Fruit fly (Drosophila melanogaster) whole organism, embryonic: Measurements from ENCODE around the gene Arl5.

Source experiments
- Aef1 ChIP-seq: fragments of 200-800 bp; sonication (Bioruptor generic); IDR thresholded peaks from 3 replicates; pipeline ENCODE4 v1.3.6; 2022; ENCODE audit warnings: missing biosample characterization, missing genetic modification characterization
- Atf6 ChIP-seq: fragments of 200-800 bp; sonication (Bioruptor generic); IDR thresholded peaks from 2 replicates; pipeline ENCODE4 v1.3.6; 2022; ENCODE audit warnings: missing biosample characterization, missing genetic modification characterization
- C15 ChIP-seq: fragments of 200-800 bp; sonication (Bioruptor generic); IDR thresholded peaks from 3 replicates; pipeline ENCODE4 v1.3.6; 2022; ENCODE audit warnings: missing biosample characterization, missing genetic modification characterization
- CG11093 ChIP-seq: fragments of 200-800 bp; sonication (Bioruptor generic); IDR thresholded peaks from 3 replicates; pipeline ENCODE4 v1.3.6; 2022; ENCODE audit warnings: missing biosample characterization, missing genetic modification characterization
- CG11247 ChIP-seq: fragments of 200-800 bp; sonication (Bioruptor generic); IDR thresholded peaks from 2 replicates; pipeline ENCODE4 v1.3.6; 2022; ENCODE audit warnings: missing biosample characterization, missing genetic modification characterization
- CG11456 ChIP-seq: fragments of 200-800 bp; sonication (Bioruptor generic); IDR thresholded peaks from 3 replicates; pipeline ENCODE4 v1.3.6; 2022; ENCODE audit warnings: missing biosample characterization, missing genetic modification characterization
- CG11695 ChIP-seq: fragments of 200-800 bp; sonication (Bioruptor generic); IDR thresholded peaks from 3 replicates; pipeline ENCODE4 v1.3.6; 2022; ENCODE audit warnings: missing biosample characterization, missing genetic modification characterization
- CG13287 ChIP-seq: fragments of 200-800 bp; sonication (Bioruptor generic); IDR thresholded peaks from 2 replicates; pipeline ENCODE4 v1.3.6; 2022; ENCODE audit warnings: missing biosample characterization, missing genetic modification characterization; ENCODE audit not compliant: partially characterized antibody
- CG14050 ChIP-seq: fragments of 200-800 bp; sonication (Bioruptor generic); IDR thresholded peaks from 3 replicates; pipeline ENCODE4 v1.3.6; 2022; ENCODE audit warnings: missing biosample characterization, missing genetic modification characterization
- CG1647 ChIP-seq: fragments of 200-800 bp; sonication (Bioruptor generic); optimal IDR thresholded peaks from 3 replicates; lab custom pipeline; 2016; ENCODE audit warnings: missing biosample characterization, missing genetic modification characterization
- CG16813 ChIP-seq: fragments of 200-800 bp; sonication (Bioruptor generic); IDR thresholded peaks from 3 replicates; pipeline ENCODE4 v1.3.6; 2022; ENCODE audit warnings: missing biosample characterization, missing genetic modification characterization; ENCODE audit not compliant: partially characterized antibody
- CG18262 ChIP-seq: fragments of 200-800 bp; optimal IDR thresholded peaks from 3 replicates; lab custom pipeline; 2019; ENCODE audit warnings: missing biosample characterization, mild to moderate bottlenecking, missing genetic modification characterization, moderate library complexity
- CG2889 ChIP-seq: fragments of 200-800 bp; sonication (Bioruptor generic); IDR thresholded peaks from 3 replicates; pipeline ENCODE4 v1.3.6; 2022; ENCODE audit warnings: missing biosample characterization, missing genetic modification characterization
- CG31388 ChIP-seq: fragments of 200-800 bp; sonication (Bioruptor generic); optimal IDR thresholded peaks from 2 replicates; lab custom pipeline; 2016; ENCODE audit warnings: missing biosample characterization, missing genetic modification characterization
- CG6689 ChIP-seq: fragments of 200-800 bp; sonication (Bioruptor generic); IDR thresholded peaks from 2 replicates; pipeline ENCODE4 v1.3.6; 2022; ENCODE audit warnings: missing biosample characterization, missing genetic modification characterization
- CG8924 ChIP-seq: fragments of 200-800 bp; optimal IDR thresholded peaks from 3 replicates; lab custom pipeline; 2019; ENCODE audit warnings: missing biosample characterization, mild to moderate bottlenecking, missing genetic modification characterization, moderate library complexity
- Camta ChIP-seq: fragments of 200-800 bp; sonication (Bioruptor generic); optimal IDR thresholded peaks from 2 replicates; lab custom pipeline; 2016; ENCODE audit warnings: missing biosample characterization, missing genetic modification characterization
- Dfd ChIP-seq, 2 experiments: fragments of >200 bp; optimal IDR thresholded peaks; 2 replicates each; lab custom pipeline; 2017; ENCODE audit warnings: missing biosample characterization in 2 of 2, missing genetic modification characterization in 2 of 2
- Drgx ChIP-seq: fragments of 200-800 bp; sonication (Bioruptor generic); IDR thresholded peaks from 2 replicates; pipeline ENCODE4 v1.3.6; 2022; ENCODE audit warnings: missing biosample characterization, missing genetic modification characterization
- GATAe ChIP-seq: fragments of 200-800 bp; sonication (Bioruptor generic); conservative IDR thresholded peaks from 2 replicates; pipeline ENCODE4 v1.3.6; 2022; ENCODE audit warnings: missing biosample characterization, missing genetic modification characterization
- HLH4C ChIP-seq: fragments of 200-800 bp; sonication (Bioruptor generic); IDR thresholded peaks from 3 replicates; pipeline ENCODE4 v1.3.6; 2022; ENCODE audit warnings: missing biosample characterization, missing genetic modification characterization; ENCODE audit not compliant: partially characterized antibody
- Hey ChIP-seq: fragments of 200-800 bp; sonication (Bioruptor generic); optimal IDR thresholded peaks from 3 replicates; lab custom pipeline; 2018; ENCODE audit warnings: missing biosample characterization, mild to moderate bottlenecking, missing genetic modification characterization
- MTF-1 ChIP-seq: fragments of 200-800 bp; sonication (Bioruptor generic); optimal IDR thresholded peaks from 2 replicates; lab custom pipeline; 2018; ENCODE audit warnings: missing biosample characterization, mild to moderate bottlenecking, missing genetic modification characterization, borderline replicate concordance
- Med ChIP-seq: fragments of 200-800 bp; sonication (Bioruptor generic); peaks from one replicate; lab custom pipeline; 2016; ENCODE audit warnings: missing biosample characterization, missing genetic modification characterization, mild to moderate bottlenecking, inconsistent platforms, moderate library complexity
- NC2α ChIP-seq: fragments of 200-800 bp; sonication (Bioruptor generic); optimal IDR thresholded peaks from 2 replicates; lab custom pipeline; 2016; ENCODE audit warnings: missing biosample characterization, missing genetic modification characterization
- Pdp1 ChIP-seq, 2 experiments: fragments of 200-800 bp; sonication (Bioruptor generic); optimal IDR thresholded peaks; 3 replicates each; lab custom pipeline; 2016; ENCODE audit warnings: missing biosample characterization in 2 of 2, missing genetic modification characterization in 2 of 2, mild to moderate bottlenecking in 1 of 2, moderate library complexity in 1 of 2
- Stat92E ChIP-seq, 3 experiments: fragments of >200 bp in 2 of 3; fragments of 200-800 bp in 1 of 3; sonication (Bioruptor generic) in 1 of 3; optimal IDR thresholded peaks; 2 replicates each; lab custom pipeline; 2017 to 2019; ENCODE audit warnings: missing biosample characterization in 3 of 3, missing genetic modification characterization in 3 of 3, mild to moderate bottlenecking in 1 of 3, moderate library complexity in 1 of 3
- Trl ChIP-seq, 3 experiments: fragments of >200 bp in 2 of 3; fragments of 200-800 bp in 1 of 3; sonication (Bioruptor generic) in 1 of 3; optimal IDR thresholded peaks; 2 replicates in 1 of 3; 3 replicates in 2 of 3; lab custom pipeline; 2016 to 2017; ENCODE audit warnings: missing biosample characterization in 1 of 3, missing genetic modification characterization in 1 of 3
- Vsx1 ChIP-seq: fragments of 200-800 bp; sonication (Bioruptor generic); optimal IDR thresholded peaks from 2 replicates; lab custom pipeline; 2017; ENCODE audit warnings: missing biosample characterization, mild to moderate bottlenecking, missing genetic modification characterization, missing genetic modification reagents
- cato ChIP-seq: fragments of 200-800 bp; sonication (Bioruptor generic); optimal IDR thresholded peaks from 2 replicates; lab custom pipeline; 2016; ENCODE audit warnings: missing biosample characterization, missing genetic modification characterization, borderline replicate concordance
- ci ChIP-seq: fragments of 200-800 bp; sonication (Bioruptor generic); IDR thresholded peaks from 3 replicates; pipeline ENCODE4 v1.3.6; 2022; ENCODE audit warnings: missing biosample characterization, missing genetic modification characterization
- da ChIP-seq: fragments of 200-800 bp; sonication (Bioruptor generic); optimal IDR thresholded peaks from 2 replicates; lab custom pipeline; 2016; ENCODE audit warnings: missing biosample characterization, missing genetic modification characterization
- esg ChIP-seq: fragments of 200-800 bp; sonication (Bioruptor generic); conservative IDR thresholded peaks from 2 replicates; pipeline ENCODE4 v1.3.6; 2022; ENCODE audit warnings: missing biosample characterization, missing genetic modification characterization
- fd96Cb ChIP-seq: fragments of 200-800 bp; sonication (Bioruptor generic); optimal IDR thresholded peaks from 2 replicates; lab custom pipeline; 2018; ENCODE audit warnings: missing biosample characterization, mild to moderate bottlenecking, missing genetic modification characterization, moderate library complexity
- grn ChIP-seq: fragments of 200-800 bp; sonication (Bioruptor generic); optimal IDR thresholded peaks from 3 replicates; lab custom pipeline; 2017; ENCODE audit warnings: missing biosample characterization, missing genetic modification characterization
- jing ChIP-seq: fragments of 200-800 bp; sonication (Bioruptor generic); optimal IDR thresholded peaks from 2 replicates; lab custom pipeline; 2018; ENCODE audit warnings: missing biosample characterization, mild to moderate bottlenecking, missing genetic modification characterization
- lilli ChIP-seq: fragments of 200-800 bp; sonication (Bioruptor generic); optimal IDR thresholded peaks from 3 replicates; lab custom pipeline; 2016; ENCODE audit warnings: missing biosample characterization, missing genetic modification characterization
- nmo ChIP-seq: fragments of 200-800 bp; sonication (Bioruptor generic); optimal IDR thresholded peaks from 2 replicates; lab custom pipeline; 2018; ENCODE audit warnings: missing biosample characterization, mild to moderate bottlenecking, missing genetic modification characterization, moderate library complexity
- pan ChIP-seq, 4 experiments: fragments of >200 bp in 3 of 4; fragments of 200-800 bp in 1 of 4; sonication (Bioruptor generic) in 1 of 4; optimal IDR thresholded peaks in 3 of 4; IDR thresholded peaks in 1 of 4; 2 replicates each; pipeline versions ENCODE4 v1.3.6 to Lab custom; 2017 to 2022; ENCODE audit warnings: missing biosample characterization in 2 of 4, missing genetic modification characterization in 2 of 4, mixed read lengths in 1 of 4
- pb ChIP-seq: fragments of 200-800 bp; sonication (Bioruptor generic); optimal IDR thresholded peaks from 3 replicates; lab custom pipeline; 2016; ENCODE audit warnings: missing biosample characterization, missing genetic modification characterization
- peb ChIP-seq: fragments of 200-800 bp; sonication (Bioruptor generic); IDR thresholded peaks from 2 replicates; pipeline ENCODE4 v1.3.6; 2022; ENCODE audit warnings: missing biosample characterization, missing genetic modification characterization
- schlank ChIP-seq: fragments of 200-800 bp; sonication (Bioruptor generic); optimal IDR thresholded peaks from 2 replicates; lab custom pipeline; 2018; ENCODE audit warnings: missing biosample characterization, mild to moderate bottlenecking, missing genetic modification characterization
- sens ChIP-seq: fragments of 200-800 bp; sonication (Bioruptor generic); peaks from one replicate; lab custom pipeline; 2016; ENCODE audit warnings: missing biosample characterization, missing genetic modification characterization
- seq ChIP-seq: fragments of 200-800 bp; sonication (Bioruptor generic); IDR thresholded peaks from 2 replicates; pipeline ENCODE4 v1.3.6; 2022; ENCODE audit warnings: missing biosample characterization, missing genetic modification characterization
- slou ChIP-seq: fragments of 200-800 bp; sonication (Bioruptor generic); optimal IDR thresholded peaks from 3 replicates; lab custom pipeline; 2016; ENCODE audit warnings: missing biosample characterization, missing genetic modification characterization
- sqz ChIP-seq: fragments of 200-800 bp; sonication (Bioruptor generic); optimal IDR thresholded peaks from 3 replicates; lab custom pipeline; 2018; ENCODE audit warnings: missing biosample characterization, mild to moderate bottlenecking, missing genetic modification characterization
- tup ChIP-seq: fragments of 200-800 bp; sonication (Bioruptor generic); optimal IDR thresholded peaks from 2 replicates; lab custom pipeline; 2016; ENCODE audit warnings: missing biosample characterization, mild to moderate bottlenecking, missing genetic modification characterization, moderate library complexity

The Arl5 gene

DNA sequence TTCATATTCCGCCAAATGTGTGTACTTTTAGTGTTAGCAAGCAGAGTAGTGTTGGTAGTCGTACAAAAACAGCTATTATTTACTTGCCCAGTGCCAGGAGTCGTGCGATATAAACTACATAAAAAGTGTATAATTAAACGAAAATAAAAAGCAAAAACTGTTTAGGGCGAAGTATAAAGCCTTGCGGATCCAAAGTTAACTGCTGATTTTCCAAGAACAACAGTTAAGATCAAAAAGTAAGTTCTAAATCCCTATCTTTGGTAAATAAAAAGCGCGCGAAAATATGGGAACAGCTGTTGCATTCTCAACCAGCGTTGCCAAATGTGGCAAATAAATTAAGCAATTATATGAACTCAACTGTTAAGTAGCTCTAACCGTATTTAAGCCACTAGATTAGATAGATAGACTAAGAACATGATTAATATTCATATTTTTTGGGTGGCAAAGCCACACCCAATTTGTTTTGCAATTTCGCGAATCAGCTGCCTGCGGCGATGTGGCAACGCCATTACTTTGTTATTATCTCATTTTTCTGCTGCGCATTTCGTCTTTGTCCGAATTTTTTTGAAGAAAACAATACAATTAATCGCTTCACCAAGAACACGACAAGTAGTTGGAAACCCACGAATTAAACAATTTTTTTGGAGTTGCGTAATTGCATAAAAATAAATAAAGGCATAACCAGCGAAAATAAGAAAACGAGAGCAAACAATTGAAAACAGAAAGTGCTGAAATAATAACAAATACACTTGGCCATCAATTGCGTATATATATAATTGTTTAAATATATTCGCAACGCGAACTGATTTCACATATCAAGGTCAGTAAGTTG is 40.8 kb upstream of the Arl5 start, which contains the start of the genes Prim1 and CG7083 (continued):
- TF ChIP-seq CG11247 (GFP tag; lab: Robert Waterston, UW) (no peak), Camta (peak; percentile 74), pan (optimal IDR thresholded peaks at IDR 0.05; lab: Kevin White, UChicago) (no peak), pan (GFP tag; optimal IDR thresholded peaks at IDR 0.05 in 1 of 2, IDR thresholded peaks at IDR 0.05 in 1 of 2) (peak in 1 of 2 experiments; percentile 64), ci (GFP tag; lab: Robert Waterston, UW) (peak; percentile 60; the same call in 2 of the 3 replicates), Atf6 (GFP tag; lab: Robert Waterston, UW) (peak; percentile 34; the same call in 1 of the 2 replicates), Trl (optimal IDR thresholded peaks at IDR 0.05; lab: Kevin White, UChicago) (no peak), Trl (GFP tag; optimal IDR thresholded peaks at IDR 0.05; lab: Kevin White, UChicago) (peak; percentile 65), nmo (GFP tag; lab: Kevin White, UChicago) (peak; percentile 55), CG2889 (GFP tag; lab: Robert Waterston, UW) (no peak), CG11456 (GFP tag; lab: Robert Waterston, UW) (0 out of 3 replicates have a peak, but pooled peaks have one; percentile 8), CG1647 (GFP tag; lab: Kevin White, UChicago) (peak; percentile 25), fd96Cb (tag; lab: Kevin White, UChicago) (no peak), CG11093 (GFP tag; lab: Robert Waterston, UW) (no peak), schlank (no peak), HLH4C (GFP tag; lab: Robert Waterston, UW) (no peak), Stat92E (GFP tag; optimal IDR thresholded peaks at IDR 0.05; lab: Kevin White, UChicago) (no peak), CG13287 (GFP tag; lab: Robert Waterston, UW) (peak; percentile 43), CG8924 (tag; lab: Kevin White, UChicago) (peak; percentile 49), seq (GFP tag; lab: Robert Waterston, UW) (0 out of 2 replicates have a peak, but pooled peaks have one; percentile 27), CG18262 (tag; lab: Kevin White, UChicago) (peak; percentile 47), sqz (GFP tag; lab: Kevin White, UChicago) (no peak), CG6689 (peak; percentile 37; the same call in 1 of the 2 replicates), CG11695 (0 out of 3 replicates have a peak, but pooled peaks have one; percentile 6)
- TF ChIP-seq, all 482 proteins: peak for 273

DNA sequence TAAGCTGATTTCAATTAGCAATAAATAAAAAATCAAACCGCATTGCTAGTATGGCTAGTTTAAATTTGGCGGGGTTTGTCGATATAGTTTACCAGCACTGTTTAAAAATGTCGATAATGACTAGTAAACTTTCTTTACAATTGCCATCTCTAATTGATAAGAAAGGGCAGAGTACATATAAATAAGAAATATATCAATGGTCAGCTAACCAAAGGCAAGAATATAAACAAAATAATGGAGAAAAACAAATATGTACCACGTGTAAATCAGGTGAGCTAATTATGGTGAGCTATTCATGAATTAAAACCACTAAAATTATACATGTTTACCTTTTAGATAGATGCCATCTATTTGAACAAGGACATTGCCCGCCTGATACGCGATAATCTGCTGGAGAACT is 39.3 kb upstream of the Arl5 start, which contains the start of gene Pex2:
Gene Pex2, plus strand, starts transcription at position 131 of the 400 bp plus-strand sequence.
- no peak for TF ChIP-seq Dfd (GFP tag; optimal IDR thresholded peaks at IDR 0.05; lab: Kevin White, UChicago)
- TF ChIP-seq jing (GFP tag; lab: Kevin White, UChicago): no peak
- TF ChIP-seq tup (GFP tag; lab: Kevin White, UChicago): no peak
- no peak for TF ChIP-seq esg (GFP tag; lab: Robert Waterston, UW)
- 0 out of 3 replicates have a peak, but pooled peaks have one; percentile 31 for TF ChIP-seq CG16813 (GFP tag; lab: Robert Waterston, UW)
- TF ChIP-seq peb (GFP tag; lab: Robert Waterston, UW): no peak
- no peak for TF ChIP-seq C15 (GFP tag; lab: Robert Waterston, UW)
- TF ChIP-seq Vsx1 (GFP tag; lab: Kevin White, UChicago): peak; percentile 2
- 0 out of 2 replicates have a peak, but pooled peaks have one; percentile 23 for TF ChIP-seq Drgx (GFP tag; lab: Robert Waterston, UW)
- no peak for TF ChIP-seq MTF-1
- TF ChIP-seq lilli (GFP tag; lab: Kevin White, UChicago): peak; percentile 25
- peak; percentile 37; the same call in 1 of the 3 replicates for TF ChIP-seq HLH4C (GFP tag; lab: Robert Waterston, UW)
- TF ChIP-seq cato (GFP tag; lab: Kevin White, UChicago): no peak
- TF ChIP-seq grn (GFP tag; lab: Kevin White, UChicago): no peak
- TF ChIP-seq sens (GFP tag; lab: Kevin White, UChicago): peak; percentile 78
- no peak for TF ChIP-seq Aef1
- no peak for TF ChIP-seq Hey
- TF ChIP-seq Med: peak; percentile 84
- TF ChIP-seq NC2α (GFP tag; lab: Kevin White, UChicago): no peak
- peak; percentile 63 for TF ChIP-seq GATAe (GFP tag; lab: Robert Waterston, UW)
- no peak for TF ChIP-seq da
- TF ChIP-seq CG31388: no peak
- no peak for TF ChIP-seq pb
- TF ChIP-seq Pdp1 (GFP tag; optimal IDR thresholded peaks at IDR 0.05; lab: Kevin White, UChicago): no peak
- no peak for TF ChIP-seq CG14050
- TF ChIP-seq slou (GFP tag; lab: Kevin White, UChicago): no peak
